Worm (Caenorhabditis elegans) whole organism, L2 larva: ENCODE measurements around the gene str-88.

ENCODE experiments used
- C34F6.9 ChIP-seq: fragments of 150-350 bp; optimal IDR thresholded peaks from 2 replicates; lab custom pipeline; 2014; ENCODE audit warnings: missing biosample characterization, missing genetic modification characterization
- F13H6.1 ChIP-seq: sonication (generic microtip); optimal IDR thresholded peaks from 2 replicates; lab custom pipeline; 2016; ENCODE audit warnings: missing genetic modification characterization, missing compliant biosample characterization
- R02D3.7 ChIP-seq: fragments of 150-350 bp; optimal IDR thresholded peaks from 2 replicates; lab custom pipeline; 2014; ENCODE audit warnings: missing biosample characterization, missing genetic modification characterization
- Y55F3AM.14 ChIP-seq: fragments of 200-800 bp; sonication (Bioruptor generic); optimal IDR thresholded peaks from 2 replicates; lab custom pipeline; 2018; ENCODE audit warnings: mild to moderate bottlenecking, missing genetic modification characterization, missing compliant biosample characterization
- ZK546.5 ChIP-seq: sonication (generic microtip); optimal IDR thresholded peaks from 2 replicates; lab custom pipeline; 2017; ENCODE audit warnings: missing biosample characterization, missing genetic modification characterization
- aly-2 ChIP-seq: fragments of 150-350 bp; optimal IDR thresholded peaks from 2 replicates; lab custom pipeline; 2014; ENCODE audit warnings: missing biosample characterization, missing genetic modification characterization
- ama-1 ChIP-seq: fragments of 150-350 bp; optimal IDR thresholded peaks from 2 replicates; lab custom pipeline; 2018; ENCODE audit warnings: inconsistent platforms
- blmp-1 ChIP-seq: sonication (generic microtip); optimal IDR thresholded peaks from 2 replicates; lab custom pipeline; 2017; ENCODE audit warnings: missing genetic modification characterization, mild to moderate bottlenecking, missing compliant biosample characterization, antibody characterized with exemption, moderate library complexity; ENCODE audit not compliant: insufficient read depth
- ceh-16 ChIP-seq: fragments of 150-350 bp; optimal IDR thresholded peaks from 2 replicates; lab custom pipeline; 2014; ENCODE audit warnings: missing biosample characterization, missing genetic modification characterization
- ceh-82 ChIP-seq: fragments of 150-350 bp; optimal IDR thresholded peaks from 2 replicates; lab custom pipeline; 2014; ENCODE audit warnings: missing biosample characterization, missing genetic modification characterization
- crh-2 ChIP-seq: sonication (generic microtip); optimal IDR thresholded peaks from 2 replicates; lab custom pipeline; 2017; ENCODE audit warnings: missing biosample characterization, missing genetic modification characterization
- dmd-4 ChIP-seq: sonication (generic microtip); optimal IDR thresholded peaks from 2 replicates; lab custom pipeline; 2017; ENCODE audit warnings: missing biosample characterization, missing genetic modification characterization
- egl-27 ChIP-seq: sonication (generic microtip); optimal IDR thresholded peaks from 3 replicates; lab custom pipeline; 2017; ENCODE audit warnings: missing biosample characterization, missing genetic modification reagents, missing genetic modification characterization
- elt-1 ChIP-seq: fragments of 150-350 bp; optimal IDR thresholded peaks from 2 replicates; lab custom pipeline; 2014; ENCODE audit warnings: missing biosample characterization, missing genetic modification characterization
- fos-1 ChIP-seq: fragments of 150-350 bp; optimal IDR thresholded peaks from 2 replicates; lab custom pipeline; 2014; ENCODE audit warnings: missing biosample characterization, missing genetic modification characterization
- gmeb-1 ChIP-seq: fragments of 150-350 bp; optimal IDR thresholded peaks from 2 replicates; lab custom pipeline; 2014; ENCODE audit warnings: missing biosample characterization, missing genetic modification characterization
- lsy-2 ChIP-seq, 2 experiments: fragments of 150-350 bp in 1 of 2; sonication (generic microtip) in 1 of 2; optimal IDR thresholded peaks; 2 replicates each; lab custom pipeline; 2014 to 2017; ENCODE audit warnings: missing biosample characterization in 2 of 2, missing genetic modification characterization in 2 of 2
- mbf-1 ChIP-seq: sonication (generic microtip); optimal IDR thresholded peaks from 2 replicates; lab custom pipeline; 2017; ENCODE audit warnings: missing biosample characterization, missing genetic modification characterization
- mdl-1 ChIP-seq, 2 experiments: fragments of 150-350 bp in 1 of 2; sonication (generic microtip) in 1 of 2; optimal IDR thresholded peaks; 2 replicates each; lab custom pipeline; 2017; ENCODE audit warnings: missing biosample characterization in 2 of 2, missing genetic modification characterization in 2 of 2
- nhr-10 ChIP-seq: sonication (generic microtip); optimal IDR thresholded peaks from 2 replicates; lab custom pipeline; 2017; ENCODE audit warnings: missing biosample characterization, missing genetic modification characterization
- nhr-11 ChIP-seq: fragments of 150-350 bp; optimal IDR thresholded peaks from 2 replicates; lab custom pipeline; 2014; ENCODE audit warnings: missing biosample characterization, missing genetic modification characterization
- nhr-12 ChIP-seq: fragments of 150-350 bp; optimal IDR thresholded peaks from 2 replicates; lab custom pipeline; 2014; ENCODE audit warnings: missing biosample characterization, missing genetic modification characterization
- nhr-129 ChIP-seq: fragments of 150-350 bp; optimal IDR thresholded peaks from 2 replicates; lab custom pipeline; 2014; ENCODE audit warnings: missing biosample characterization, missing genetic modification characterization
- nhr-21 ChIP-seq: fragments of 150-350 bp; optimal IDR thresholded peaks from 2 replicates; lab custom pipeline; 2014; ENCODE audit warnings: missing biosample characterization, missing genetic modification characterization
- nhr-23 ChIP-seq: fragments of 150-350 bp; optimal IDR thresholded peaks from 2 replicates; lab custom pipeline; 2014; ENCODE audit warnings: missing biosample characterization, missing genetic modification reagents, missing genetic modification characterization
- nhr-237 ChIP-seq: fragments of 150-350 bp; optimal IDR thresholded peaks from 2 replicates; lab custom pipeline; 2014; ENCODE audit warnings: missing biosample characterization, missing genetic modification characterization
- nhr-25 ChIP-seq: fragments of 150-350 bp; sonication (generic microtip); optimal IDR thresholded peaks from 3 replicates; lab custom pipeline; 2014; ENCODE audit warnings: missing biosample characterization, missing genetic modification characterization
- sem-4 ChIP-seq: fragments of 150-350 bp; optimal IDR thresholded peaks from 2 replicates; lab custom pipeline; 2014; ENCODE audit warnings: missing biosample characterization, missing genetic modification reagents, missing genetic modification characterization
- sma-3 ChIP-seq: sonication (generic microtip); optimal IDR thresholded peaks from 2 replicates; lab custom pipeline; 2016; ENCODE audit warnings: missing genetic modification reagents, missing genetic modification characterization, missing compliant biosample characterization
- sma-9 ChIP-seq, 2 experiments: fragments of 150-350 bp in 1 of 2; sonication (generic microtip) in 1 of 2; optimal IDR thresholded peaks; 2 replicates each; lab custom pipeline; 2014 to 2016; ENCODE audit warnings: missing genetic modification characterization in 2 of 2, mild to moderate bottlenecking in 1 of 2, missing biosample characterization in 1 of 2, missing compliant biosample characterization in 1 of 2, missing genetic modification reagents in 1 of 2, moderate library complexity in 1 of 2
- snpc-4 ChIP-seq: fragments of 150-350 bp; optimal IDR thresholded peaks from 2 replicates; lab custom pipeline; 2014; ENCODE audit warnings: missing biosample characterization, missing genetic modification characterization
- unc-39 ChIP-seq: fragments of 150-350 bp; optimal IDR thresholded peaks from 2 replicates; lab custom pipeline; 2014; ENCODE audit warnings: missing biosample characterization, missing genetic modification characterization
- unc-62 ChIP-seq: fragments of 150-350 bp; optimal IDR thresholded peaks from 2 replicates; lab custom pipeline; 2014; ENCODE audit warnings: missing biosample characterization, missing genetic modification reagents, missing genetic modification characterization
- zag-1 ChIP-seq: fragments of 150-350 bp; optimal IDR thresholded peaks from 2 replicates; lab custom pipeline; 2014; ENCODE audit warnings: missing biosample characterization, missing genetic modification characterization
- ztf-1 ChIP-seq: fragments of 200-800 bp; sonication (Bioruptor generic); conservative IDR thresholded peaks from 2 replicates; pipeline ENCODE4 v1.3.6; 2022; ENCODE audit warnings: missing genetic modification characterization, missing compliant biosample characterization

The str-88 gene

ce11 chrV:15383739-15384138, at the start of gene str-88:
Gene str-88 (minus strand): TSS chrV:15383839.
- TF ChIP-seq egl-27 (tag; lab: Kevin White, UChicago) (no peak), sem-4 (tag; lab: Kevin White, UChicago) (no peak), ceh-16 (tag; lab: Kevin White, UChicago) (no peak), ama-1 (no peak), blmp-1 (tag; lab: Kevin White, UChicago) (no peak), zag-1 (tag; lab: Kevin White, UChicago) (no peak), sma-3 (GFP tag; lab: Kevin White, UChicago) (no peak), nhr-129 (tag; lab: Kevin White, UChicago) (no peak), mdl-1 (tag; optimal IDR thresholded peaks at IDR 0.05; lab: Kevin White, UChicago) (no peak), nhr-23 (tag; lab: Kevin White, UChicago) (no peak), R02D3.7 (tag; lab: Kevin White, UChicago) (no peak), gmeb-1 (tag; lab: Kevin White, UChicago) (no peak), nhr-10 (tag; lab: Kevin White, UChicago) (no peak), dmd-4 (tag; lab: Kevin White, UChicago) (no peak), aly-2 (tag; lab: Kevin White, UChicago) (no peak)

DNA sequence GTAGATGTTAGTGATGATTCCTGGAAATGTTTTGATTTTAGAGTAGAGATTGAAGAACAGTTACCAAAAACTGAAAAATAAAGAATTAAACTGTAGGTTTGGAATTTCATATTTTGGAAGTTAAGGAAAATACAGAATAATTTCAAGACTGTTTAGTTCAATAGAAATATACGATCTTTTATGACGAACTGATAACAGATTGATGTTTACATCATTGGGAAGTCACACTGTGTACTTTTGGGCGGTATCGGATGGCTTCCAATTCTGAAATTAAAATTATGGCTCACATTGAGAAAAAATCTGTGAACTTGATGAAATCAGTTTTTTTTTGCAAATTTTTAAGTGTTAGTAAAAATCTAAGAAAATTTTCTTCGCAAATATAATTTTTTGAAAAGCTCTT, 48.8 kb upstream of the str-88 start, which contains the start of gene T26H5.8:
Gene T26H5.8 (minus strand): TSS at position 270 of the 400 bp plus-strand sequence.
- TF ChIP-seq nhr-12 (tag; lab: Kevin White, UChicago) (no peak), mbf-1 (no peak), sma-9 (GFP tag; optimal IDR thresholded peaks at IDR 0.05; lab: Kevin White, UChicago) (no peak), sma-9 (tag; optimal IDR thresholded peaks at IDR 0.05; lab: Kevin White, UChicago) (no peak), F13H6.1 (no peak), C34F6.9 (tag; lab: Kevin White, UChicago) (no peak), fos-1 (tag; lab: Kevin White, UChicago) (peak; percentile 74), ztf-1 (GFP tag; lab: Robert Waterston, UW) (no peak), crh-2 (tag; lab: Kevin White, UChicago) (no peak), lsy-2 (tag; optimal IDR thresholded peaks at IDR 0.05; lab: Kevin White, UChicago) (no peak), gmeb-1 (tag; lab: Kevin White, UChicago) (peak; percentile 43), nhr-237 (tag; lab: Kevin White, UChicago) (no peak)

DNA sequence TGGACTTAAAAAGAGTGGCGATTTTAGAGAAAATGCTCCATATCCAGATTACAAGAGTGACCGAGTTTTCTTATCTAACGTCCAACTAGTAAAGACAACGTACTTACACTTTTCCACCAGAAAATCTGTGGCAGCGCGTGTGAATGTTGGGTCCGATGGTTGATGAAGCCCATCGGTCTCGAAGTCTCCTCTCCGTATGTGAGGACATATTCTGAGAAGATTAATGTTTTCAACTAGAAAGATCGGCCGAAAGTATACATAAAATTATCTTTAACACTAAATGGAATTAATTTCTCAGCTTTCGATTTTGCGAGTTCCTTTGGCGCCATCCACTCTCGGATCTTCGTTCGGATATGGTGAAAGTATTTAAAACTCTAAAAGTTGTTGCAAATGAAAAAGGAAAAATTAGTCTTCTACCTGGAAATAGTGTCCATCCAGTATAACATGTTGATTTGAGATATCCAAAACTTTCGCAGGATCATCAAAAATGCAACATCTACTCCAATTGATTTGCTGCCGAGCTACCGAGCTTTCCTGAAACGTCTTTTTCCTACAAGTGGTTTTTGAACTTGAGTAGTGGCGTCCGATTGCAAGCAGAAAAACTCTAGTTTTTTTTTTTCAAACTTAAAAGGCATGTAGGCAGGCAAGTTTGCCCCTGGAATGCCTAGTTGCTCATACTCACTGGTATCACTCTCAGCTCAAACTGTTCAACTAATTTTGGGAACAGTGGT, 47.8 kb upstream of the str-88 start:
- TF ChIP-seq Y55F3AM.14 (GFP tag; lab: Kevin White, UChicago) (no peak), ceh-82 (tag; lab: Kevin White, UChicago) (no peak), unc-39 (tag; lab: Kevin White, UChicago) (peak; percentile 70)

ce11 chrV:15426944-15427343, 43.3 kb upstream of the str-88 start, which contains the start of gene fbxa-209:
Gene fbxa-209 (minus strand): TSS chrV:15427044.
- TF ChIP-seq snpc-4 (tag; lab: Kevin White, UChicago) (no peak), nhr-21 (tag; lab: Kevin White, UChicago) (no peak), nhr-25 (tag; lab: Kevin White, UChicago) (no peak), unc-62 (GFP tag; lab: Kevin White, UChicago) (no peak), sma-9 (GFP tag; optimal IDR thresholded peaks at IDR 0.05; lab: Kevin White, UChicago) (no peak), sma-9 (tag; optimal IDR thresholded peaks at IDR 0.05; lab: Kevin White, UChicago) (no peak), aly-2 (tag; lab: Kevin White, UChicago) (no peak), gmeb-1 (tag; lab: Kevin White, UChicago) (no peak), ZK546.5 (no peak), elt-1 (no peak), C34F6.9 (tag; lab: Kevin White, UChicago) (no peak), nhr-11 (no peak)
